Worm (Caenorhabditis elegans): ENCODE measurements around the gene dcaf-1.

dcaf-1 gene

DNA sequence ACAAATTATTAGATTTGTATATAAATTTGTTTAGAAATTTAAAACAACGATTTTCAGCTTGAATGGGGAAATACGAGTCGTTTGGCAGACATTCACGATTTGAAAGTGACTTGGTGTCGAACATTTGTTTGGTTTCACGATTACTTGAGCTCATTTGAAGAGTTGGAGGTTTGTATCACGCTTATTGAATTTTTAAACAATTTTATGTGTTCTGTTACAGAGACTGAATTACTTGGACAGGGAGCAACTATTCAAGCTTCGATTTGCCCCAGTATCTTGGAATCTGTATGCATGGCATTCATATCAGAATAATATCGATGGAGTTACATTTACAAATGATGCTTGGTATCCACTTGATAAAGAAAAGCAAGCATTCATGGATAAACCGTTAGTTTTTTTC lies 20.7 kb upstream of the dcaf-1 start:
- no peak for TF ChIP-seq W03F9.2 (tag; optimal IDR thresholded peaks at IDR 0.05)
- no peak for TF ChIP-seq him-1 (tag; optimal IDR thresholded peaks at IDR 0.05)
- TF ChIP-seq dao-5 (tag; optimal IDR thresholded peaks at IDR 0.05), result no peak

DNA sequence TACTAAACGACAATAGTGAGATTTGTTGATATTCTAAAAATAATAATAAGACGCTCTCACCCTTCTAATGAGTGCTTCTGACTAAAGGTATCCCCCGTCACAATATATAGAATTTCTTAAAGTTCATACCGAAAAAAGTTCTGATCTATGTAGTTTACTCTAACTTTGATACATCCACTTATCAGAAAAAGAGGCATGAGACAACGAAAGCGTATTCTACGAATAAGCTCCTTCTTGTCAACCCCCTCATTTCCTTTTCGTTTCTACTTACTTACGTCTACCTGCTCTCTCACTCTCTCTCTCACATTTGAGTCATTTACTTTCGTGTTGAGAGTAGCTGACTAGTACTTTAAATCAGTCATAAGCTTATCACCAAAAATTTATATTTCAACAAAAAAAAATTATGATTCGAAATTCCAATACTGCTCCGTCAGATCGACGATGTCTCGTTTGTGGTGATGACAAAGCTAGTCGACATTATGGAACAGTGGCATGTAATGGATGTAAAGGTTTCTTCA lies 19.0 kb upstream of the dcaf-1 start:
- TF ChIP-seq W03F9.2 (tag; optimal IDR thresholded peaks at IDR 0.05) (no peak), dao-5 (tag; optimal IDR thresholded peaks at IDR 0.05) (no peak), him-1 (tag; optimal IDR thresholded peaks at IDR 0.05) (no peak)

DNA sequence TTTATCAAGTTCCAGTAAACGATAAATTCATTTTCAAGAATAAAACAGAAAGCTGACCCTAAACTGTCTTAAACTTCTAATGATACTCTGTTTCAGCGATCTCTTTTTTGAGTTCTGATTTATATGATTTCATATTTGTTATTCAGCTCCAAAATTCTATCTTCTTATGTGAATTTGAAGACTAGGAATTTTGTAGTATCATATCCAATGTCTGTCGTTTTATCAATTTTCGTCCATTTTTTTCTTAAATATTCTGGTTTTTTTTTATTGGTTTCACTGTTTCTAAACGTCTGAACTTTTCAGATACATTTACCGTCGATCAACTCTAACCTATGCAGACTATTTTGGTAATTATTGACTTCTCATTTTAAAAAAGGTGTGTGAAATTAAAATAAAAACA lies 18.4 kb upstream of the dcaf-1 start, which contains the start of the genes nhr-138 and C28D4.18:
nhr-138 (plus strand) TSS at position 304 of the 400 bp plus-strand sequence.
C28D4.18 (plus strand) TSS at position 333 of the 400 bp plus-strand sequence.
- TF ChIP-seq dao-5 (tag; optimal IDR thresholded peaks at IDR 0.05) (no peak), him-1 (tag; optimal IDR thresholded peaks at IDR 0.05) (no peak), W03F9.2 (tag; optimal IDR thresholded peaks at IDR 0.05) (no peak)

DNA sequence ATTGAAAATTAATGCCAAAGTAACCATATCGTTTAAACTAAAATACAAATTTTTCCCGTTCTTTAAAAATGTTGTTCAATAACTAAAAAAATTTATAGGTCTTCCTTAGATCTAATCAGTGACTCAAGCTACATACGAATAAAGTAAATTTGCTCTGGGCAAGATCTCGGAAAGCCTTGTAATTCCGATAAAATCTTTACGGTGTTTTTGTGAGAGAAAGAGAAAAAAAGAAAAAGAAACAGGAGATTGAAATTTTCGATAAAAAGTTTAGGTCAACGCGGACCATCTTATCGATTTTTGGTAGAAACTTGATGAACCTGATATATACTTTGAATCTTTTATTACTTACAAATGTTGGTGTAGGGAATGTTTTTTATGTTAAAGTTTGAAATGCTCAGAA lies 16.7 kb upstream of the dcaf-1 start:
- TF ChIP-seq dao-5 (tag; optimal IDR thresholded peaks at IDR 0.05) (no peak), him-1 (tag; optimal IDR thresholded peaks at IDR 0.05) (no peak), W03F9.2 (tag; optimal IDR thresholded peaks at IDR 0.05) (no peak)

DNA sequence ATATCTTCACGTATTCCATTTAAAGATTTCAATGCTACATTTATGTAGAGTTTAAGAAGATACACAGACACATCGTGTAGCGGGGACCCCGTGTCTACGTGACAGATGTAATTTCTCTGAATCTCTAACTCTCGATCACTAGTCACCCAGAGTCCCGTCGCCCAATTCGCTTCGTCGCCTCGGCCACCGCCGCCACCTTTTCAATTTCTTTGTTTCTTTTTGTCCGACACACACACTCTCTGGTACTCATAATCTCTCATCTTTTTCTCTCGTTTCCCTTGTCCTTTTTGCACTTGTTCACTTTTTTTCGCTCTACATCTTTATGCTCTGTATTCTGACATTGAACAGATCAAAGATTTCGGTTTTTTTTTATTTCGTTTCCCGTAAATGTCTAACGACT lies 11.9 kb upstream of the dcaf-1 start:
- TF ChIP-seq W03F9.2 (tag; optimal IDR thresholded peaks at IDR 0.05), result peak; percentile 25
- TF ChIP-seq him-1 (tag; optimal IDR thresholded peaks at IDR 0.05), result no peak

DNA sequence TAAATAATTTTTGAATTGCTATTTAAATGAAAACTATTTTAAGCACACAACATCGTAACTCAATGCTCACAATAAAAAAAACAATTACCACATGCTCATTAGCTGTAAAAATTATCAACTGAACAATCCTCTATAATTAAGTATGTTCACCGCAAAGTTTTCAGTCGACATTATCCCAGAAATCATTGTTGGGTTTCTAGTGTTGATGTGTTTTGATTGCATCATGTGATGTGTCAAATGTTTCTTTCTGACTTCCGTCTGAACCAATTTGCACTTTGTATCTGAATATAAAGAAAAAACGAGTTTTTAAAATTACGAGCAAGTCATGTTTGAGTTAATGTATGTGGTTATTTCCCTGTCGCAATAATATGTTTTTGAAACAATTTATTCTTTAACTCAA lies 11.3 kb upstream of the dcaf-1 start:
- TF ChIP-seq him-1 (tag; optimal IDR thresholded peaks at IDR 0.05), result no peak
- TF ChIP-seq W03F9.2 (tag; optimal IDR thresholded peaks at IDR 0.05), result no peak
- TF ChIP-seq dao-5 (tag; optimal IDR thresholded peaks at IDR 0.05), result no peak

DNA sequence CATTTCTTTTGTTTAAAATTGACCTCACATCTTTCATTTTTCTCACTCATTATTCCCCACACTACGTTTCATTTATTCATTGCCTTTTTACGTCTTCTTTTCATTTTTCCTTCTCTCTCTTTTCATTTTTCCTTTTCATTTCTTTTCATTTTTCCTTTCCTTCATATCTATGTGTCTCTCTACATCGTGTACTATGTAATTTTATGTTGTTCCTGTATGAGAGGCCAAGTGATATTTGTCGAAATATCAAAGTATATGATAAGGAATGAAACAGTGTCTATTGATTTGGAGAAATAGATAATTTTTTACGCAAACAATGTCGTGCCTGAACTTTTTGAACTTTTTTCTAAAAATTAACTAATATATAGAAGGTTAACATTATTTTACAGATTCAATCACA lies 10.0 kb upstream of the dcaf-1 start:
- TF ChIP-seq him-1 (tag; optimal IDR thresholded peaks at IDR 0.05), result no peak
- TF ChIP-seq dao-5 (tag; optimal IDR thresholded peaks at IDR 0.05), result no peak
- TF ChIP-seq W03F9.2 (tag; optimal IDR thresholded peaks at IDR 0.05), result no peak

DNA sequence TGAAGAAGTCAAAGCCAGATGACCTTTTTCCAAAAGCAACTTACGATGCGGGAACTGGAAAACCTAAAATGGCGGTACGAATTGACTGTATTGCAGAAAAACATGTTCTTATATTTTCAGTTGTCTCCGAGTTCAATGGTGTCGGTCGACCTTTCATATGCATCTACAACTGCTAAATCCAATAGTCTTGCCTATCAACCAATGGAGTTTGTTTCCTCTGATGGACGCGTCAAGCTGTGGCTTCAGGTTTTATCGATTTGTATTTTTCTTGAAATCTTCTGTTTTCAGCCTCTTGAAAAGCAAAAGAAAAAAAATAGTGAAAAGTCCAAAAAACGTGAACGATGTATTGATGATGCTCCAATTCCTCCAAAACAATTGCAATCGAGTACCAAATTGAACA lies 7.7 kb upstream of the dcaf-1 start:
- TF ChIP-seq W03F9.2 (tag; optimal IDR thresholded peaks at IDR 0.05) (no peak), him-1 (tag; optimal IDR thresholded peaks at IDR 0.05) (no peak), dao-5 (tag; optimal IDR thresholded peaks at IDR 0.05) (no peak)

DNA sequence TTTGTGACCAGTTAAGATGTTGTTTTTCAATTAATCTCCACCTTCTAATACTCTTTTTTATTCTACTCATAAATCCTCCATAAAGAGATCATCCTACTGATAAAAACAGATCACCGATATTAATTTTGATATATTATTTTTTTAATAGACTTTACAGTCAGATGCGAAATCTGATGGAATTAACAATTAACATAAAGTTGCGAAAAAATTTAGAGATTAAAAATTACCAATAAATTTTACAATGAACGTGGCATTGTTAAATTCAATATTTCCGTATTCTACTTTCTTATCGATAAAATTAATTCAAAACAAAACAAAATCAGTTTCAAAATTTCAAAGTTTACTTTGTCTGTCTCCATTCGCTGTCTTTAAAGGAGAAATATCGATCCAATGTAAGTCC lies 6.3 kb upstream of the dcaf-1 start, which contains the start of gene K01H12.4:
K01H12.4 (plus strand) TSS at position 301 of the 400 bp plus-strand sequence.
- TF ChIP-seq W03F9.2 (tag; optimal IDR thresholded peaks at IDR 0.05), result no peak
- no peak for TF ChIP-seq dao-5 (tag; optimal IDR thresholded peaks at IDR 0.05)
- no peak for TF ChIP-seq him-1 (tag; optimal IDR thresholded peaks at IDR 0.05)

DNA sequence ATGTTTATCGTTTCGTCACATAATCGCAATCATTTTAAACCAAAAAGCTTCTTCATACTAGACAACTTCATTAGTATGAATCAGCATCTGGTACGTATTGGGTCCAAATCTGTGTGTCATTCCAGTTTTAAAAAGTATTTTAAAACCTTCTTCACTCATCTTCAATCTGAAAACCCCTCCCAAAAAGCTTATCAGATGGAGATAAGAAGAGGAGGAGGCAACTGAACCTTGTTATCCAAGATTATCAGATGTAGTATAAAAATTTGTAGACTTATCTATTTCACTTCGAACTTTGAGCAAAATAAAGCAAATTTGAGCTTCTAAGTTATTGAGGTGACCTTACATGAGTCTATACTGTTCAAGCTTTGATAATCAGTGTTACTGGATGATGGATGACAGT lies 3.4 kb upstream of the dcaf-1 start, which contains the start of gene nhr-38:
nhr-38 (plus strand) TSS at position 301 of the 400 bp plus-strand sequence.
- no peak for TF ChIP-seq W03F9.2 (tag; optimal IDR thresholded peaks at IDR 0.05)
- no peak for TF ChIP-seq him-1 (tag; optimal IDR thresholded peaks at IDR 0.05)
- no peak for TF ChIP-seq dao-5 (tag; optimal IDR thresholded peaks at IDR 0.05)

DNA sequence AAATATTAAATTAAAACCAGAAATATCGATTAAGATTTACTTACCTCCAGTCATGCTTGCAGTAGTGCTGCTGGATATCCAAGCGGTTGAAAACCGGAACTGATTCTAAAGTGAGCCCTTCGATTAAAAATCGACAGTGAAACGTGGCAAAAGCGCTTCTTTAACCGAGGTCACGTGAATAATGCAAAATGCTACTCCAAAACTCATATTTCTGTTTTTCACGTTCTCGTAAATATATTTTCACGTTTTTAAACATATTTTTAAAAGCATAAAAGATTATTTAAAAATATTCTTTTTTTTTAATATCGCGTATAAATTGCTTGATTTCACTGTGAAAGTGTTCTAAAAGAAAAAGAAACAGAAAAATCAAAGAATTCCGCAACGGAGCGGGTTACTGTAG lies 2.7 kb upstream of the dcaf-1 start, which contains the start of gene ant-1.3:
ant-1.3 (minus strand) TSS at position 101 of the 400 bp plus-strand sequence.
- TF ChIP-seq W03F9.2 (tag; optimal IDR thresholded peaks at IDR 0.05) (no peak), dao-5 (tag; optimal IDR thresholded peaks at IDR 0.05) (no peak), him-1 (tag; optimal IDR thresholded peaks at IDR 0.05) (no peak)

DNA sequence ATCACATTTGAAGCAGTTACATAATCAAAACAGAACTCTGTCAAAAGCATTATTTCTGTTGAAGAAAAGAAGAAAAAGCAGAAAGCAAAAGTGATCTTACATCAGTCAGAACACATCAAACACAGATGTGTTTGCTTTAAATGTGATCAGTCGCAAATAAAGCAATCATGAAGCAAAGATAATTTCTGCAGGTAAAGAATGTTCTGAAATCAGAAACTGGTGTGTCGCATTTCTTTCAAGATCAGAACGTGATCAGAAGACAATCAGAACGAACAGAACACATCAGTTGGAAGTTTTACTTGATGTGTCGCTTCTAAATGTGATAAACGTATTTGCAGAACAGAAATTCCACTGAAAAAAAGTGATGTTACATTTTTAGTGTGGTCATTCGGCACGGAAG lies 7.5 kb downstream of the dcaf-1 start:
- no peak for TF ChIP-seq dao-5 (tag; optimal IDR thresholded peaks at IDR 0.05)
- TF ChIP-seq W03F9.2 (tag; optimal IDR thresholded peaks at IDR 0.05), result no peak
- no peak for TF ChIP-seq him-1 (tag; optimal IDR thresholded peaks at IDR 0.05)

DNA sequence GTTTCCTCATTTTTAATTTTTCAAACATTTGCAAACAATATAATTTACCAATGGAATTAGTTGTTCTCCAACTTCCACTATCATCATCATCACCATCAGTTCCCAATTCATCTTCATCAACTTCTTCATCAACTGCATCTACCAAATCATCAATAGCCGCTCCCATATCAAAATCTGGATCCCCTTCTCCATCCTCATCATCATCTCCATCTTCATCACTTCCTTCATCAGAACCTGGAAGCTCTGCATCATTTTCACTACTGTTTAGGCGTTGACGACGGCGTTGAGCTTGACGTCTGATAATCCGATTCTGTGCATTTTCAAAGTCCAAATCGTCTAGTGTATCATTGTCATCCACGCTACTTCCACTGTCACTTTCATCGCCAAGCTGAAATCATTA lies 8.7 kb downstream of the dcaf-1 start:
- TF ChIP-seq dao-5 (tag; optimal IDR thresholded peaks at IDR 0.05) (no peak), W03F9.2 (tag; optimal IDR thresholded peaks at IDR 0.05) (no peak), him-1 (tag; optimal IDR thresholded peaks at IDR 0.05) (no peak)

DNA sequence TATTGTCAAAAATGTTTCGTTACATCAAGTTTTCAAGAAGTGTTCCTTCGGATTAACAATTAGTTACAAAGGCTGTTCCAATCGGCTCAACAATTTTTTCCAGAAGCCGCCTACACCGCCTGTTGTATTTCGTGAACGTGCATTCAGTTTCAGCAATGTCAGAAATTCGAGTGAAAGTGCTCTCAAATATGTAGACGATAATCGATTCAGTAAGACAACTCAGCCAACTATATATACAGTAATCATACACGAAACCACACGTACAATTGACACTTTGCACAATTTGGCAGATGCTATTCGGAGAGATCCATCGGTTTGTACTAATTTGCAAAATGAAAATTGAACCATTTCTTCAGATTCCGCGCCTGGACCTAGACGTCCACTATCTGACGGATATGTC lies 10.0 kb downstream of the dcaf-1 start:
- no peak for TF ChIP-seq dao-5 (tag; optimal IDR thresholded peaks at IDR 0.05)
- no peak for TF ChIP-seq him-1 (tag; optimal IDR thresholded peaks at IDR 0.05)
- TF ChIP-seq W03F9.2 (tag; optimal IDR thresholded peaks at IDR 0.05), result no peak

DNA sequence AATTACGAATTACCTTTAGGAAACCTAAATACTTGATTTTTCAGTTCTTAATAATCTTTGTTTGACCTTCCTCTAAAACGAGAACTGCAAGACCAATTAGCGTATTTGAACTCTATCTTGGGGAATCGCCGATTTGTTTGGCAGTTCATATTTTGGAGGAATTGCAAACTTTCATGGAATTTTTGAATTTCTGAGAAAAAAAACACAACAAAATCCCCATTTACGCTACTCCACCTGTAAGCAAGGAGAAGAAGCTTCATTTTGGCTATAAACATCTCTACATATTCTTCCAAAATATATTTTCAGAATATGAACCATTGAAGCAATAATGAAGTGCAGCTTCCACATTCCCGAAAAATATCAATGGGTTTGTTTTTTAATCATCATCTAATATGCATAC lies 13.6 kb downstream of the dcaf-1 start, which contains the start of gene twk-9:
twk-9 (plus strand) TSS at position 301 of the 400 bp plus-strand sequence.
- TF ChIP-seq W03F9.2 (tag; optimal IDR thresholded peaks at IDR 0.05), result no peak
- no peak for TF ChIP-seq dao-5 (tag; optimal IDR thresholded peaks at IDR 0.05)
- no peak for TF ChIP-seq him-1 (tag; optimal IDR thresholded peaks at IDR 0.05)

Measured in whole organism, L4/young adult.